Worm (Caenorhabditis elegans): ENCODE results near the gene prx-2.

DNA sequence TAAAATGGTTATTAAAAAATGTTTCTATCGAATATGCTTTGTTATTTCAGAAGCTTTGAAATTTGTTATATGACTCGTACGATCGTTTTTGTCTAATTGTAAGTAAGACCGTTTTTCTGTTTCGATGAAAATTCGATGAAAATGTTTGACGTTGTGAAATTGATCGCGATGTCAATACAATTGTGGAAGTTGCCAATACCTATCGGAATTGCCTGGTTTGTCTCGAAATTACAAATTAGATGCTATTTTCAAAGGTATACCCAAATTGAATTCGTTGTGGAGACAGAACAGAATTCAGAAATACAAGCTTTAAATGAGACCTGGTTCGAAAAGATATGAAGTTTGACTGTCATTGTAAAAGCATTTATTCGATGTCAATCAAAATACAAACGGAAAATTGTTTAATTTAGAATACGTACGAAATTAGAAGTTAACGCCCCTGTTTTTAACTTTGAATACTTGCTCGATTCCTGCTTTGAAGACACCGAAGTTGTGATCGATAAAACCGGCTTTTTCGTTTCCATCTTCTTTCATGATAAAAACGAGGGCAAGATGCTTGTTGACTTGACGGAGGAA is 40.6 kb upstream of the prx-2 start:
- TF ChIP-seq W03F9.2 (tag; optimal IDR thresholded peaks at IDR 0.05), result no peak
- TF ChIP-seq him-1 (tag; optimal IDR thresholded peaks at IDR 0.05), result no peak
- no peak for TF ChIP-seq dao-5 (tag; optimal IDR thresholded peaks at IDR 0.05)
